Fruit fly (Drosophila melanogaster) Kc167 (cell line): Measurements from ENCODE around the gene wam.

Experiments used
- Myc ChIP-seq: fragments of >200 bp; optimal IDR thresholded peaks from 2 replicates; lab custom pipeline; 2017; ENCODE audit warnings: missing external identifiers
- Sin3A ChIP-seq: fragments of >200 bp; optimal IDR thresholded peaks from 2 replicates; lab custom pipeline; 2018; ENCODE audit warnings: missing external identifiers
- h ChIP-seq: fragments of >200 bp; optimal IDR thresholded peaks from 3 replicates; lab custom pipeline; 2018; ENCODE audit warnings: missing external identifiers
- insv ChIP-seq: fragments of >200 bp; optimal IDR thresholded peaks from 3 replicates; lab custom pipeline; 2018; ENCODE audit warnings: missing external identifiers
- psq ChIP-seq: fragments of >200 bp; optimal IDR thresholded peaks from 2 replicates; lab custom pipeline; 2017; ENCODE audit warnings: missing external identifiers
- ttk ChIP-seq: sonication (Bioruptor generic); optimal IDR thresholded peaks from 2 replicates; lab custom pipeline; 2017; ENCODE audit warnings: missing external identifiers

dm6 chr3R:23323639-23324350 is 35.9 kb upstream of the wam start:
- TF ChIP-seq h, result no peak
- TF ChIP-seq psq (lab: Kevin White, UChicago), result no peak
- TF ChIP-seq Myc (lab: Kevin White, UChicago), result no peak
- TF ChIP-seq ttk (lab: Kevin White, UChicago), result no peak
- no peak for TF ChIP-seq Sin3A (lab: Kevin White, UChicago)
- no peak for TF ChIP-seq insv (lab: Kevin White, UChicago)
